Fruit fly (Drosophila melanogaster): ENCODE results near the gene Or19a.
"Not testable (repeated sequence)": the region's sequence is repeated elsewhere in the genome, so short reads cannot be mapped to it uniquely, and the experiment has no call there.

Gene Or19a

dm6 chrX:20133432-20133831 lies 9.6 kb downstream of the Or19a start, which contains the start of gene CG15322:
CG15322 (plus strand) TSS chrX:20133579.
- TF ChIP-seq CTCF (optimal IDR thresholded peaks at IDR 0.05) (no peak), CG8478 (optimal IDR thresholded peaks at IDR 0.05) (no peak)

dm6 chrX:20130486-20130885 lies 12.5 kb downstream of the Or19a start:
- no peak for TF ChIP-seq CTCF (optimal IDR thresholded peaks at IDR 0.05)
- TF ChIP-seq CG8478 (optimal IDR thresholded peaks at IDR 0.05), result no peak

dm6 chrX:20129554-20129953 lies 13.4 kb downstream of the Or19a start:
- no peak for TF ChIP-seq CG8478 (optimal IDR thresholded peaks at IDR 0.05)
- TF ChIP-seq CTCF (optimal IDR thresholded peaks at IDR 0.05), result no peak

- TF ChIP-seq CTCF (optimal IDR thresholded peaks at IDR 0.05) (no peak), CG8478 (optimal IDR thresholded peaks at IDR 0.05) (no peak)
Measured at dm6 chrX:20122153-20122552, 20.8 kb downstream of the Or19a start, which contains the start of gene CG34331. CG34331 (plus strand) TSS chrX:20122453.

dm6 chrX:20110475-20110874 lies 32.5 kb downstream of the Or19a start, which contains the start of gene karr:
karr (minus strand) TSS chrX:20110575.
- no peak for TF ChIP-seq CG8478 (optimal IDR thresholded peaks at IDR 0.05)
- TF ChIP-seq CTCF (optimal IDR thresholded peaks at IDR 0.05), result no peak

dm6 chrX:20104987-20105386 lies 38.0 kb downstream of the Or19a start:
- TF ChIP-seq CG8478 (optimal IDR thresholded peaks at IDR 0.05) (no peak), CTCF (optimal IDR thresholded peaks at IDR 0.05) (peak; percentile 68 to 74)

dm6 chrX:20096374-20096773 lies 46.6 kb downstream of the Or19a start, which contains the start of gene CG42581:
CG42581 (minus strand) TSS chrX:20096474.
- TF ChIP-seq CG8478, CTCF (optimal IDR thresholded peaks at IDR 0.05): not testable (repeated sequence)

- TF ChIP-seq CG8478, CTCF (optimal IDR thresholded peaks at IDR 0.05): not testable (repeated sequence)
Measured at dm6 chrX:20094098-20094497, 48.9 kb downstream of the Or19a start, which contains the start of gene Or19b. Or19b (plus strand) TSS chrX:20094398.

dm6 chrX:20092308-20092707 lies 50.7 kb downstream of the Or19a start, which contains the start of gene fd19B:
fd19B (minus strand) TSS chrX:20092408.
- TF ChIP-seq CTCF (optimal IDR thresholded peaks at IDR 0.05) (no peak), CG8478 (optimal IDR thresholded peaks at IDR 0.05) (no peak)
